Fruit fly (Drosophila melanogaster): ENCODE data around the gene CG15742.

DNA sequence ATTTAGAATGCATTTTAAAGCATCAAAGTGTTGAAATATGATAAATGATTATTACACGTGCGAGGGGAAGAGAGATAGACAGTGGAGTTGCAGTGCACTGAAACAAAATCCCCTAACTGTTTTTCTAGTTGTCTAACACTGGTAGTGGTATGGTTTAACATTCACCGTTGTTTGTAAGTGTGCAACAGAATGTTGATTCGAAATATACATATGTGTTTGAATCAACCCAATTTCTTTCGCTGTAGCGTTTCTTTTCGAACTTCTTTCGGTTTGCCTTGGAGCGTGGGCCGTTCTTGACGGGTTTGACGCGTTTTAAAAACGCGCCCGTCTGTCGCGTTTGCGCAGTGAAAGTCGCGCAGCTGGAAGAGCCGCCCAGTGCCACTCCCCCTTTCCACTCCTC is 37.0 kb downstream of the CG15742 start:
- no peak for TF ChIP-seq ttk (optimal IDR thresholded peaks at IDR 0.05)
- no peak for TF ChIP-seq Sin3A (optimal IDR thresholded peaks at IDR 0.05)
- TF ChIP-seq psq (optimal IDR thresholded peaks at IDR 0.05) = no peak
- no peak for TF ChIP-seq Myc (optimal IDR thresholded peaks at IDR 0.05)
